Worm (Caenorhabditis elegans) whole organism, L4/young adult: ENCODE results near the gene lipl-4.

ENCODE experiments used
- W03F9.2 ChIP-seq: fragments of 150-350 bp; optimal IDR thresholded peaks from 2 replicates; lab custom pipeline; 2014; ENCODE audit warnings: missing biosample characterization, missing genetic modification characterization
- dao-5 ChIP-seq: sonication (generic microtip); optimal IDR thresholded peaks from 2 replicates; lab custom pipeline; 2016; ENCODE audit warnings: missing genotype, missing genetic modification characterization, moderate library complexity, missing compliant biosample characterization
- him-1 ChIP-seq: sonication (generic microtip); optimal IDR thresholded peaks from 2 replicates; lab custom pipeline; 2016; ENCODE audit warnings: missing genotype, missing genetic modification reagents, missing genetic modification characterization, missing compliant biosample characterization

Gene lipl-4

DNA sequence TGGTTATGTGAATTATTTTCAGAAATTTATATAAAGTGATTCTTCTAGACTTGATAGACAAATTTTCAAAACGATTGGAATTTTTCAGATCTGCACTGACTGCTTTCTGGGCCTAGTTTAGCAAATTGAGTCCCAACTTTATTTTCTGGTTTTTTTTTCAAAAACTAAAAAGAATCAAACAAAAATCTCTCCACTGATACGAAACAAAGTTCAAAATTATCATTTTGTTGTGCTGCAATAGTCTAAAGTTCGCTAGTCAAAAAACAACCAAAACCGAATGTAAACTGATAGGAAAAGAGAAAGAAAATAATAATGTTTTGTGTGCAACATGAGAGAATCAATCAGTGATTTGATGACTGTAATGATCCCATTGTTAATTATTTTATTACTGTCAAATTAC is at the start of gene lipl-4:
Gene lipl-4 (plus strand): TSS at position 301 of the 400 bp plus-strand sequence.
- TF ChIP-seq him-1 (tag; lab: Kevin White, UChicago) (no peak), dao-5 (no peak), W03F9.2 (no peak)

DNA sequence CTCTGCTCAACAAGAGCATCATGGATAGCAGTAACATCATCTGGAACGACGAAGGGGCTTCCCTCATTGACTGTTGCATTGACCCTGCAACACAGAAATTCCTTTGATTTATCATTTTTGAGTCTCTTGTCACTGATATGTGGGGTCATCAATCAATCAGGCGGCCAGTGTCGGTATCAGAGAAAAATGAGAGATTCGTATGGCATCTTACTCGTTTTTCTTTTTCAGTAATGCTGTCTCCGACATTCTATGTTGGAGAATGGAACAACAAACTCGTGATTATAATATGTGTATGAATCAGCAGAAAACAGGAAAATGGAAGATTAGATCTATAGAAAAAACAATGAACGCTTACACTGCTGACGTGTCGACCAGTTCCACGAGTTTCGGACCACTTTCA is 46.8 kb upstream of the lipl-4 start:
- TF ChIP-seq him-1 (tag; lab: Kevin White, UChicago) (no peak), W03F9.2 (no peak), dao-5 (no peak)

DNA sequence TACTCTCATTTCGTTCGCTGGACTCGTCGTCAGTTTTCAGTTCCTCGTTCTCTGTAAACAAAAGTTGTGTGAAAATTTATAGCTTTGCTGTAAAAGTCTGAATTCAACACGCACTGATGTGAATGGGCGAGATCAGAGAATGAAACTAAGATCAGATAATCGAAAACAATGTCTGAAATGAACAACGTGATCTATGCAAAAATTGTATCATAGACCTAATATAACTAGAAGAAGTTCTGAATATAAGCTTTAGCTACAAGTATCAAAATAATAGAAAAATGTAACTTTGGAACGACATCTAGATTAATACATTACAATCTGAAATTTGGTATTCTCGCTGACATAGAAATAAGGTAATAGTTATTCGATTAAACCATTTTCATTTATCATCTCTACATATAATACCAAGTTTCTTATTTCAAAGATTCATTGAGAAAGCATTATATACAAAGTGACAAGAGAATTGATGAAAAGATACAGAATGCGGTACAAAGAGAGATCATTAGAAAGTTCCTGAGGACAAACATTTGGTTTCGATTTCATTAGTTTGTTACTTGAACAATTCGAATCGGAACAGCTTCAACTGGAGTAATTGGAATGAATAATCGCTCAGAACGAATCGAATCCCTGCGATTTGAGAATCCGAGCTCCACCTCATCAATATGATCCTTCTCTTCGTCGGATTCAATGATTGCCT is 45.7 kb upstream of the lipl-4 start, which contains the start of gene moc-2:
Gene moc-2 (minus strand): TSS at position 51 of the 697 bp plus-strand sequence.
- TF ChIP-seq him-1 (tag; lab: Kevin White, UChicago) (no peak), W03F9.2 (no peak), dao-5 (no peak)

DNA sequence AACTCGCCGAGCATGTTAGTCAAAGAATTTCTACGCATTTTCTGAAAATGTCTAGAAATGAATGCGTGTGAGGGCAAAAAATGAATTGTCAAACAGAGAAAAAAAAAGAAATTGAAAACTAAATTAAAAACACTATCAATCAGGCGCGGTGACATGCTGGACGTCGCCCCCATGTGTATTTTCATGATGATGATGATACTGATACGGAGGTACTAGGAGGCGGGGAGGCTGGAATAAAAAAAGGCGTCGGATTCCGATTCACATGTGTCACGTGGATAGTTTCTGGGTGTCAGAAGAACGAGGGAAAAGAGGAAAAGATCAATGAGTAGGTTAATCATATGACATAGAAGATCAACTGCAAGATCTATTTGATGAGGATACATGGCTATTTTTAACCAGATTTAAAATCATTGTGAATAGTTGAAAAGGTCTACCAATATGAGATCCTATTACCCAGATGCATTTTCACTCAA is 44.6 kb upstream of the lipl-4 start, which contains the start of gene W01A11.7:
Gene W01A11.7 (minus strand): TSS at position 51 of the 473 bp plus-strand sequence.
- TF ChIP-seq him-1 (tag; lab: Kevin White, UChicago): no peak
- no peak for TF ChIP-seq W03F9.2
- no peak for TF ChIP-seq dao-5

DNA sequence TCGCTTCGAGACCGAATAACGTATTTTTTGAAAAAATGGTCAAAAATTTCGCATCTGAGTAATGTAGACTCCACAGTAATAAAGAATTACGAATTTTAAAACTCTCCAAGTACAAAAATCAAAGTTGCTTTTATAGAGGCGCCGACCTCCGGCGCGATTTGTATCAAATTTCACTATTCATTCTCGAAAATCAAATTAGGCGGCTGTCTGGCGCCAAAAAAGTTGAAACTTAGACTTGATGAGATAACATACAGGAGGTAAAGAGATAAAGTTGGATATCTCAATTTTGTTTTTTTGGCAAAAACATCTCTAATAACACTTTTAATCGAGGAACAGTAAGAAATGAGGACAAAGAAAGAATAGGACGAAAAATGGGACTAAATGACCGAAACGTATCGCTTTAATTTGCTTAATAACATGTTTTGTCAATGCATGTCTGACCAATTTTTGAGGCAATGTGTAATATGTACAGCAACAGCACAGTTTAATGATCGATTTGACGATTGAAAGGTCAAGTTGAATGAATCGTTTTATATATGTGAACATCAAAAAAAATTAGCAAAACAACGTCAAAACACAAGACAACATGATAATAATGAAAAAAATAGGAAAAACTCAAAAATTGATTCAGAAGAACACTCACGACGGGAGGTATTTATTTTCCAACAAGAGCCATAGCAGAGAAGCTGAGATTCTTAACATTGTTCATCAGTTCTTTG is 43.6 kb upstream of the lipl-4 start:
- TF ChIP-seq dao-5 (no peak), W03F9.2 (no peak), him-1 (tag; lab: Kevin White, UChicago) (no peak)

DNA sequence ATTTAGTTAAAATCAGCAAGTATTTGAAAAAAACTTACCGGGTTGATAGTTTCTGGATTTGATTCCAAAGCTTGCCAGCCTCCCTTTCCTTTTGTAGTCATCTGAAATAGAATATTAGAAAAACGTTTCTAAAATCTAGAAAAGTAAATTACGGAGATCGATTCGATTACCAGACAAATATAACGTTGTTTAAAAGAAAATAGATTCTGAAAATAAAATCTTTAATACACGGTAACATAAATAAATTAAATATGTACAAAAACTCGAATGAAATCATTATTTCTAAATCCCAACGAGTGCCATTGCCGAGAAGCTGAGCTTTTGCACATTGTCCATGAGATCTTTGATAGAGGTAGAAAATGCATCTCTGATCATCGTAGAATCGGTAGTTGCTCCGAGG is 41.3 kb upstream of the lipl-4 start, which contains the start of gene ubh-3:
Gene ubh-3 (minus strand): TSS at position 101 of the 400 bp plus-strand sequence.
- TF ChIP-seq him-1 (tag; lab: Kevin White, UChicago): no peak
- TF ChIP-seq dao-5: no peak
- TF ChIP-seq W03F9.2: no peak

DNA sequence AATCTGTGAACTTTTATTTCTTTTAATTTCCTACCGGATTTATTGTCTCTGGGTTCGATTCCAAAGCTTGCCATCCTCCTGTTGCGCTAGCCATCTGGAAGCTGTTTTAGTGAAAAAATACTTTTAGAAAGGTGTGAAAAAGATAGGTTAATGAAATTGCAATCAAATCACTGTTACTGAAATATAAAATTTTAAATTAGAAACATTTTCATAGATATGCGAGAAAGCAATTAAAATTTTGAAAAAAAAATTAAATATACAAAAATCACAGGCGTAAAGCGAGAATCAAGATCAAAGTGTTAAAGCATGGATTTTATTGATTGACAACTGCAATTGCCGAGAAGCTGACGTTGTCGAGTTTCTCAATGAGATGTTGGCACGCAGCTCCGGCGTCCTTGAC is 40.3 kb upstream of the lipl-4 start, which contains the start of gene ubh-2:
Gene ubh-2 (minus strand): TSS at position 101 of the 400 bp plus-strand sequence.
- TF ChIP-seq dao-5: no peak
- TF ChIP-seq him-1 (tag; lab: Kevin White, UChicago): no peak
- TF ChIP-seq W03F9.2: no peak

DNA sequence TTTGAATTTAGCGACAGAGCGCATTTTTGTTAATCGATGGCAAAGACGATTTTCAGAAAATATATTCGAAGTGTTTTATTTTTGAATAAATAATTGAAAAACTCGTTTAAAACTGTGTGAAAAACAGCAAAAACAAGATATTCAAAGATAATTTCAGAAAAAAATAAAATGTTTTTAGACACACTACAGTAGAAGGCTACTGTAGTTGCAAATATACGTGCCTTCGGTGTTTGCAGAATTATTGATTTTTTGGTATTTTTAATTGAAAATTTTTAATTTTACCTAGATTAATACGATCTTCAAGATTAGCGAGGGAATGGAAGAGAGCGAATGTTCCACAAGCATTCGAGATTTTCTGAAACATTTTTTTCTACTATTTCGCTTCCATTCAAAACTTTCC is 39.3 kb upstream of the lipl-4 start:
- TF ChIP-seq dao-5 (no peak), him-1 (tag; lab: Kevin White, UChicago) (no peak), W03F9.2 (no peak)

DNA sequence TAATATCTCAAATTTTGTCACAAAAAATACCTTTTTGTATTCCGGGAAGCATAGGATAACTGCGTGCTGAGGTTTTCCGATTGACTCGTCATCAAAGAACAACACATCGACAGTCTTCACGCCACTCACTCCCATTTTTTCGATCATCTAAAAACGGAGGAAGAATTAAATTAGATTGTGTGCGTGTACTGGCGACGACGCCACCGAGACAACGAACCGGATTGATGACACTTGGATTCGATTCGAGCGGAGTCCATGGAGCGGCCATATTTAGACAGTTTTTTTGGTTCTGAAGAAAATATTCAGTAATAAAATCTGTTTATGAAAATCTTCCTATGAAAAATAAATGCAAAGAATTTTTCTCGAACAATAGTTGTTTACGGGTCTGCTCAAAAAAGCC is 38.9 kb upstream of the lipl-4 start, which contains the start of gene ubh-1:
Gene ubh-1 (minus strand): TSS at position 289 of the 400 bp plus-strand sequence.
- no peak for TF ChIP-seq him-1 (tag; lab: Kevin White, UChicago)
- TF ChIP-seq W03F9.2: no peak
- no peak for TF ChIP-seq dao-5

DNA sequence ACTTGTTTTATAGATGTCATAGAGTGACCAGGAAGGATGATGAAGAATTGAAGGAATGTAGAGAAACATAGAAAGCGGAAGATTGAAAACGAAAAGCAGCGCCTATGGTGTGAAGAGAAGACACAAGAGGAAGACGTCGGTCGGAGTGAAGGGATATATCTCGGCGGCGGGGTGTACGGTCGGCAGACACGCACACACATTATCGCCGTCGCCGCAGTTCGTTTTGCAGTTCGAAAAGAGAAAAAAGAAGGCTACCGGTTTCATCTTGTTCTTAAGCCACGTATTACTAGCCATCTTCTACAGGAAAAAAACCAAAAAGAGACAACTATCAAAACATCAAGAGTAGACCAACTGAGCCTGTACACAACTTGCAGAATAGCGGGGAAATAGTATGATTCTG is 36.6 kb upstream of the lipl-4 start:
- TF ChIP-seq W03F9.2 (no peak), dao-5 (no peak), him-1 (tag; lab: Kevin White, UChicago) (no peak)

DNA sequence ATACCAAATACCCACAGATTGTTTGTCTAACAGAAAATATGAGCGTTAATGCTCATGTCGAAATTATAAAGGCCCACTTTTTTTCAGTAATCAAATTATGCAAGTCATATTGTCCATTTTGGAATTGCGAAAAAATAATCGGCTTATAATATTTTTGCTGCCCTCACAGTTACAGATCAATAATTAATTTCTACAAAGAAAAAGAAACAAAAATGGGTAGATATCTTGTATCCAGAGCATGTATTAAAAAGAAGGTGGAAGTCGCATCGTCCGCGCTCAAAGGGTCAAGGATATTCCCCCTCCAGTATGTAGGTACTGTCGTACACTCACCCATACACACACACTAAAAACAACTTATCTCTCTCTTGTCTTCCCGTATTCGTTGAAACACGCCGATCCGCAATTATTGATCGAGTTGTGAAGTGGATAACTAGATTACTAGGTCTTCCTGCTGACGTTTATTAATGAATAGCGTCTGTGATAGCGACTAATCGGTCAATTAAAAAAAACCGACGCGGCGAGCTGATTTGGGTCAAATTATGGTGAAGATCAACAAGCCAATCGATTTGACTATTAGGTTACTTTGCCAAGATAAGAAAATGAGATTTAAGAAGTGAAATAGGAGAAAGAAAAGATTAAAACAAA is 36.1 kb upstream of the lipl-4 start:
- TF ChIP-seq W03F9.2 (no peak), him-1 (tag; lab: Kevin White, UChicago) (no peak), dao-5 (no peak)

DNA sequence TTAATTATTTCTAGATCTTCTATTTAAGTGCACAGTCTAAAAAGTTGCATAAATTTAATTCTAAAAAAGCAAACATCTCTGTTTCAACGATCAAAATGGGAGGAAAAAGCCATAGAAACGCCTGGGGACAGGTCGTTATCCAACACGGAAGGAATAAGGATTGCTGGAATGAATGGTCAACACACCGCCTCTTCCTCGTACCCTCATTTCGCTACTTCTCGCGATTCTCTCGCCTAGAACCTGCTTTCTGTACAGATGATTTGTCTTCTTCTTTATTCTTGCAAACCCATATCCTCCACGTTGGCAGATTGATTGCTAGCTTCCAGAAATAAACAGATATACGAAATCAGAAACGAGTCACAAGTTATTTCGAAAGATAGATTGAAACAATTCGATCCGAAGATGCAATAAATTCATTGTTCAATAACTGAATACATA is 35.1 kb upstream of the lipl-4 start, which contains the start of gene dpy-11:
Gene dpy-11 (minus strand): TSS at position 354 of the 438 bp plus-strand sequence.
- peak; percentile 18 for TF ChIP-seq W03F9.2
- TF ChIP-seq dao-5: no peak

DNA sequence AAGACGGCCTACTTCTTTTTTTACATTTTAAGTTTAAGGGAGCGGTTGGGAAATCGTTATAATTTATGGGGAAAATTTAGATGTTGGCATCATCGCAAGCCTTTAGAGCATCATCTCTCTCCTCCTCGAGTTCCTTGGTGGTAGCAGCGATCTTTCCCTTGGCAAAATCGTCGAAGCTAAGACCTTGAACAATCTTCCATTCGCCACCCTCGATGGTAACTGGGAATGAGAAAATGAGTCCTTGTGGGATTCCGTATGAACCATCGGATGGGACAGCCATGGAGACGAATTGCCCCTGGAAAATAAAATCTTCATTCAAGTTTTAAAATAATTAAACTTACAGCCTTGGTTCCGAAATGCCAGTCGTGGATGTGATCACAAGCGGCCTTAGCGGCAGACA is 34.6 kb upstream of the lipl-4 start:
- TF ChIP-seq dao-5 (no peak), him-1 (tag; lab: Kevin White, UChicago) (no peak), W03F9.2 (no peak)
